Worm (Caenorhabditis elegans): ENCODE data around the gene T16H12.13.

ce11 chrIII:10085983-10086382 lies 780 bp downstream of the T16H12.13 start, which contains the start of gene T16H12.2:
- no peak for TF ChIP-seq dao-5 (tag; optimal IDR thresholded peaks at IDR 0.05)
- TF ChIP-seq W03F9.2 (tag; optimal IDR thresholded peaks at IDR 0.05) = no peak
- TF ChIP-seq him-1 (tag; optimal IDR thresholded peaks at IDR 0.05) = no peak
